Fruit fly (Drosophila melanogaster) whole organism, adult: ENCODE results near the gene PolA2.

ENCODE experiments used
- CG11617 ChIP-seq: fragments of 200-800 bp; sonication (Bioruptor generic); optimal IDR thresholded peaks from 2 replicates; lab custom pipeline; 2017; ENCODE audit warnings: mild to moderate bottlenecking, missing biosample characterization, missing genetic modification reagents, missing genetic modification characterization
- CG12768 ChIP-seq: fragments of 200-800 bp; sonication (Bioruptor generic); optimal IDR thresholded peaks from 2 replicates; lab custom pipeline; 2017; ENCODE audit warnings: missing biosample characterization, missing genetic modification characterization, mild to moderate bottlenecking, moderate library complexity, missing genetic modification reagents
- CG14711 ChIP-seq: fragments of 200-800 bp; sonication (Bioruptor generic); optimal IDR thresholded peaks from 2 replicates; lab custom pipeline; 2018; ENCODE audit warnings: missing biosample characterization, mild to moderate bottlenecking, missing genetic modification characterization, moderate library complexity
- CG1620 ChIP-seq: fragments of 200-800 bp; sonication (Bioruptor generic); optimal IDR thresholded peaks from 2 replicates; lab custom pipeline; 2016; ENCODE audit warnings: missing biosample characterization, missing genetic modification characterization
- CG33017 ChIP-seq: fragments of 200-800 bp; sonication (Bioruptor generic); optimal IDR thresholded peaks from 2 replicates; lab custom pipeline; 2018; ENCODE audit warnings: missing biosample characterization, mild to moderate bottlenecking, missing genetic modification characterization, moderate library complexity
- CG5204 ChIP-seq: fragments of 200-800 bp; sonication (Bioruptor generic); optimal IDR thresholded peaks from 2 replicates; lab custom pipeline; 2016; ENCODE audit warnings: missing biosample characterization, missing genetic modification characterization
- CG7045 ChIP-seq: fragments of 200-800 bp; sonication (Bioruptor generic); optimal IDR thresholded peaks from 2 replicates; lab custom pipeline; 2017; ENCODE audit warnings: missing biosample characterization, mild to moderate bottlenecking, missing genetic modification characterization
- CG7101 ChIP-seq: fragments of 200-800 bp; sonication (Bioruptor generic); optimal IDR thresholded peaks from 2 replicates; lab custom pipeline; 2018; ENCODE audit warnings: missing biosample characterization, mild to moderate bottlenecking, missing genetic modification characterization, moderate library complexity
- Clk ChIP-seq: fragments of 200-800 bp; sonication (Bioruptor generic); optimal IDR thresholded peaks from 2 replicates; lab custom pipeline; 2017; ENCODE audit warnings: missing biosample characterization, missing genetic modification characterization
- Crg-1 ChIP-seq: fragments of 200-800 bp; sonication (Bioruptor generic); optimal IDR thresholded peaks from 2 replicates; lab custom pipeline; 2016; ENCODE audit warnings: missing biosample characterization, missing genetic modification characterization
- Hr96 ChIP-seq: fragments of 200-800 bp; sonication (Bioruptor generic); optimal IDR thresholded peaks from 2 replicates; lab custom pipeline; 2016; ENCODE audit warnings: missing biosample characterization, missing genetic modification characterization
- Mnt ChIP-seq: fragments of 200-800 bp; sonication (Bioruptor generic); optimal IDR thresholded peaks from 2 replicates; lab custom pipeline; 2016; ENCODE audit warnings: missing biosample characterization, mild to moderate bottlenecking, missing genetic modification characterization
- bab1 ChIP-seq: fragments of 200-800 bp; sonication (Bioruptor generic); optimal IDR thresholded peaks from 3 replicates; lab custom pipeline; 2019; ENCODE audit warnings: missing biosample characterization, mild to moderate bottlenecking, missing genetic modification characterization, moderate library complexity
- cic ChIP-seq: fragments of 200-800 bp; sonication (Bioruptor generic); optimal IDR thresholded peaks from 2 replicates; lab custom pipeline; 2017; ENCODE audit warnings: missing biosample characterization, mild to moderate bottlenecking, missing genetic modification characterization, moderate library complexity
- cnc ChIP-seq, 2 experiments: fragments of >200 bp; optimal IDR thresholded peaks; 2 replicates each; lab custom pipeline; 2017
- kay ChIP-seq: fragments of 200-800 bp; sonication (Bioruptor generic); peaks from one replicate; lab custom pipeline; 2016; ENCODE audit warnings: missing biosample characterization, missing genetic modification characterization, borderline replicate concordance
- ovo ChIP-seq: fragments of 200-800 bp; sonication (Bioruptor generic); optimal IDR thresholded peaks from 2 replicates; lab custom pipeline; 2016; ENCODE audit warnings: missing biosample characterization, missing genetic modification characterization
- pad ChIP-seq: fragments of 200-800 bp; sonication (Bioruptor generic); optimal IDR thresholded peaks from 3 replicates; lab custom pipeline; 2017; ENCODE audit warnings: missing biosample characterization, missing genetic modification characterization, mild to moderate bottlenecking, moderate library complexity, missing genetic modification reagents
- tj ChIP-seq: fragments of 200-800 bp; sonication (Bioruptor generic); optimal IDR thresholded peaks from 3 replicates; lab custom pipeline; 2017; ENCODE audit warnings: missing biosample characterization, mild to moderate bottlenecking, missing genetic modification characterization, moderate library complexity
- toe ChIP-seq: fragments of 200-800 bp; sonication (Bioruptor generic); optimal IDR thresholded peaks from 2 replicates; lab custom pipeline; 2016; ENCODE audit warnings: missing biosample characterization, missing genetic modification characterization

PolA2 gene

DNA sequence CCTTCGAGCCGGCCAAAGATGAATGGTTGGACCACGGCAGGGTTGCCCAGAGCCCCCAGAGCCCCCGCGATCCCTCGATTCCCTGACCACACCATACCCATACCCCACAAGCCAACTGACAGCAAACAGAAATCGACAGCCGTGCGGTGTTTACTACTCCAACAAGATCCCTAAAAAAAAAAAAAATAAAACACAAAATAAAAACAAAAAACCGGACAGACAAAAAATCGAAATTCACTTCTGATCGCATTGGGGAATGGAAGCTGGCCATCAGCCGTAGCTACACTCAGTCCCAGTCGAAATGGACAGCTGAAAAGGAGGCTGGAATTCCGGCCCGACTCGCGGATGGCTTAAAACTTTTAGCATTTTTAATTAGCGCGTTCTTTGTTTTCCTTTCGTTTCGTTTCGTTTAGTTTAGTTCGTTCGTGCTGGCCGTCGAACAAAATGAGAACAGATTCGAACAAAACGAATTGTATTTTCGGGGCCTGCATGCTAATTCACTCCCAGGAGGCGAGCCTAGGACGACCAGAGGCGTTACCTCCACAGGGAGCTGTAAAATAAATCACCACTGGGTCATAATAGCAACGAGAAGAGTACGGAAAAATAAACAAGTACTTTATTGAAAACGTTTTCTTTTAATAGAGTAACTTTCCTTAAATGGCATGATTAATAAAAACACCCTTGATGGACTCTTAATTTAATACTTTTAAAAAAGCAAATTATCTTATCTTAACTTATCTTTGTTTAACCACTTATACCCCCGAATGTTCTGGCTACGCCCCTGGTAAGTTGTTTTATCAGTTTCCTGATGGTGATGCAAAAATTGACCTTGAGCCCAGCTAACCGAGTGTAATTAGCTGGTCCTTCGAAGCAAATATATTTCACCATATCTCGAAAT is 39.8 kb upstream of the PolA2 start:
- TF ChIP-seq CG33017 (no peak), CG12768 (GFP tag; lab: Kevin White, UChicago) (no peak), tj (GFP tag; lab: Kevin White, UChicago) (no peak), CG7045 (GFP tag; lab: Kevin White, UChicago) (no peak), ovo (GFP tag; lab: Kevin White, UChicago) (no peak), cic (GFP tag; lab: Kevin White, UChicago) (no peak), Clk (no peak), CG14711 (tag; lab: Kevin White, UChicago) (no peak), CG5204 (GFP tag; lab: Kevin White, UChicago) (no peak), CG7101 (tag; lab: Kevin White, UChicago) (no peak), CG11617 (GFP tag; lab: Kevin White, UChicago) (no peak), kay (GFP tag; lab: Kevin White, UChicago) (no peak), Mnt (GFP tag; lab: Kevin White, UChicago) (no peak), CG1620 (no peak), Hr96 (no peak), pad (no peak)

DNA sequence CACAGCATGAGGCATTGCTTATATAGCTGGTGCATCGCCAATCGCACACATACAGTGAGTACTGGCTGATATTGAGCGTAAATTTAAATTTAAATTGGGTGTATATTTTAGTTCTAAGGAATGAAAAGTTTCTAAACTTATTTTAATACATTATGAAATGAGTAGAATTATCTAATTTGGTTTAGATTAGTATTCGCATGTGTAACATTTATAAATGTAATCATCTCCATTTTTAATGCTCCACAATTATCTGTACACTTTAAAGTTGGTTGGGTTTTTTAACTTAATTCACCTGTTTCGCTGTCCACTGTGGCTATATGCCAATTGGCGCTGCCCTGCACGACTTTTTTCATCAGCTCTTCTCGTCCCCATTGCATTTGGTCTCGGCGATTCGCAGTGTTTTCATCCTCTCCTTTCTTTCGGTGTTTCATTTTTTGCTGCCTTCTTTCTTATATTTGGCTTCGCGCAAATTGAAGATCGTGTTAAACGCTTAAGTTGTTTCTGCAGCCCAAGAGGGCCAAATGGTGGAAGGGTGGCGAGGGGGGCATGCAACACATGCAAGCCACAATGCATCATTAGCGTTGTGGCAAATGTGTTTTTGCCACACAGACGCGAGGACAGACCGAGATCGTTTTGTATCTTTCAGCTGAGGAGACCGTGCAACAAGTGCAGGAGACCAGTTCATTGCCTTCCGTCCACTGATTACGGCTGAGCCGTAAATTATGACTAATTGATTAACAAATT is 37.3 kb upstream of the PolA2 start:
- no peak for TF ChIP-seq CG14711 (tag; lab: Kevin White, UChicago)
- no peak for TF ChIP-seq Crg-1 (GFP tag; lab: Kevin White, UChicago)
- TF ChIP-seq CG7101 (tag; lab: Kevin White, UChicago) = no peak
- TF ChIP-seq ovo (GFP tag; lab: Kevin White, UChicago) = no peak
- no peak for TF ChIP-seq kay (GFP tag; lab: Kevin White, UChicago)
- no peak for TF ChIP-seq pad
- TF ChIP-seq cic (GFP tag; lab: Kevin White, UChicago) = no peak
- TF ChIP-seq cnc (optimal IDR thresholded peaks at IDR 0.05; lab: Kevin White, UChicago) = no peak
- TF ChIP-seq CG12768 (GFP tag; lab: Kevin White, UChicago) = no peak
- no peak for TF ChIP-seq Clk
- TF ChIP-seq bab1 (GFP tag; lab: Kevin White, UChicago) = no peak
- TF ChIP-seq Mnt (GFP tag; lab: Kevin White, UChicago) = no peak
- no peak for TF ChIP-seq toe (GFP tag; lab: Kevin White, UChicago)
- no peak for TF ChIP-seq CG33017
- TF ChIP-seq Hr96 = no peak
- TF ChIP-seq tj (GFP tag; lab: Kevin White, UChicago) = no peak
- TF ChIP-seq CG1620 = no peak
- no peak for TF ChIP-seq CG5204 (GFP tag; lab: Kevin White, UChicago)
- no peak for TF ChIP-seq CG7045 (GFP tag; lab: Kevin White, UChicago)

DNA sequence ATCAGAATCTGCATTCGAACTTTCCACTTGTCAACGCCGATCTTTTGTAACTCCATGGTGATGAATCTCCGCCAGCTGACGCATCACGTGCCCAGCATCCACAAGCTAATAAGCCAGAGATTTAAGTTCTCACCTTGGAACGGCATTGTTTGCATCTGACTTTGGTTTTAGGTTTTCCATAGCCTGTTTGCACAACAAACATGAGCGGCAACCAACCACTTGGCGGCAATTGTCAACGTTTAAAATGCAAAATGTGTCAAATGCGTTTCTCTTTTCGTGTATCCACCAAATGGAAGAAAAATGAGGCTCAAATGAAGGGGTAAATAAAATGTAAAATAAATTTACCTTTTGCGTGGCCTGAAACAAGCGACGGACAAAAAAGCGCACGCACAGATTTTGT is 36.6 kb upstream of the PolA2 start:
- TF ChIP-seq CG5204 (GFP tag; lab: Kevin White, UChicago) (no peak), bab1 (GFP tag; lab: Kevin White, UChicago) (no peak), pad (no peak), CG14711 (tag; lab: Kevin White, UChicago) (no peak), cnc (optimal IDR thresholded peaks at IDR 0.05; lab: Kevin White, UChicago) (no peak), Clk (no peak), kay (GFP tag; lab: Kevin White, UChicago) (no peak), CG11617 (GFP tag; lab: Kevin White, UChicago) (no peak), CG1620 (no peak), cic (GFP tag; lab: Kevin White, UChicago) (no peak), Hr96 (no peak), toe (GFP tag; lab: Kevin White, UChicago) (no peak)

DNA sequence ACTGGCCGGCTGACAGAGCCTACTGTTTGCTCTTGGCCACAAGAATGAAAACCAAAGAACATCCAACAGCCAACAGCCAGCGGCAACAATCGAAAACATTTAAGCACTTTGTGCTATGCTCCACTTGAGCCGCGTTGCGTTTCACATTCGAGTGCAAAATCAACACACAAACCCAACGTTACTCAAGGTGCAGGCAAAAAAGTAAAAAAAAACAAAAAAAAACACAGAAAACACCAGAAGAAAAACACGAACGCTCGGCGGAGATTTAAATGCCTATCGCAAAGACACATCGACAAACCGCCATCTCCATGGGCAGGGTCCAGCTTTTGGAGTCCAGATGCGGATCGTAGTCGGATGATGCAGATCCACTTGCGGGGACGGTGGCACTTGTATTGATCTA is 35.1 kb upstream of the PolA2 start:
- TF ChIP-seq ovo (GFP tag; lab: Kevin White, UChicago) = no peak
- no peak for TF ChIP-seq CG7101 (tag; lab: Kevin White, UChicago)
- no peak for TF ChIP-seq Hr96

DNA sequence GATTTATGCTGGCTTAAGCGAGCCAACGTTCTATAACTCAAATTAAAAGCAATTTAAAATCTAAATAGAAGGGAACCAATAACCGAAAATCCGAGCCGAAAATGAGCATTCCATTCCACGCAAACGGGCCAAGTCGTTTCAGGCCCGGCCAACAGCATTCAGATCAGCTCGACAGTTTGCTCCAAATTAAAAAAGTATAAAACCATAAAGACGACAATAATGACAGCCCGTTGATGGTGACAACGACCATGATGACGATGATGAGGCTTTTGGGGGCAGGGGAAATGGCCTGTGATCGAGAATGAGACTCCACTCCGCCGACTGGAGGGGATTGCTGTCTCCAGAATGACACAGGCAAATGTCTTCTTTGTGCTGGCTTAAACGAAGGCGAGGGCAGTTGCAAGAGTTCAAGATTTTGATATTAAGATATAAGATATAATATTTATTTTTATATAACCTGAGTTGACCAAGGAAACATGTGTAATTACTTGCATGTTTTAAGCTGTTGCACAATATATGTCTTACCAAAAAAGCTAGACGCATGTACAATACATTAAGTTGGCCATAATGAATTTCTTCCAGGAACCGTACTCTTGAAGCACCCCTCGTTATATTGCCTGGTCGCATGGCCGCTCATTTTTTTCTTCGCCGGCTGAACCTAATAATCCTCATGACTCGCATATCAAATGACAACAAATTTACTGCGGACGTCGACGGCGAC is 34.1 kb upstream of the PolA2 start:
- no peak for TF ChIP-seq bab1 (GFP tag; lab: Kevin White, UChicago)
- TF ChIP-seq tj (GFP tag; lab: Kevin White, UChicago) = no peak
- TF ChIP-seq Clk = no peak
- TF ChIP-seq CG33017 = no peak
- TF ChIP-seq toe (GFP tag; lab: Kevin White, UChicago) = no peak
- no peak for TF ChIP-seq CG1620
- no peak for TF ChIP-seq pad
- no peak for TF ChIP-seq cic (GFP tag; lab: Kevin White, UChicago)
- no peak for TF ChIP-seq Mnt (GFP tag; lab: Kevin White, UChicago)
- no peak for TF ChIP-seq Crg-1 (GFP tag; lab: Kevin White, UChicago)
- no peak for TF ChIP-seq Hr96
- TF ChIP-seq CG7101 (tag; lab: Kevin White, UChicago) = no peak
- no peak for TF ChIP-seq CG14711 (tag; lab: Kevin White, UChicago)
- TF ChIP-seq cnc (optimal IDR thresholded peaks at IDR 0.05; lab: Kevin White, UChicago) = no peak
- TF ChIP-seq kay (GFP tag; lab: Kevin White, UChicago) = no peak
- TF ChIP-seq CG5204 (GFP tag; lab: Kevin White, UChicago) = no peak
